Fruit fly (Drosophila melanogaster) Kc167 (cell line): ENCODE data around the gene Phs.

Experiments used
- Myc ChIP-seq: fragments of >200 bp; optimal IDR thresholded peaks from 2 replicates; lab custom pipeline; 2017; ENCODE audit warnings: missing external identifiers
- Sin3A ChIP-seq: fragments of >200 bp; optimal IDR thresholded peaks from 2 replicates; lab custom pipeline; 2018; ENCODE audit warnings: missing external identifiers
- h ChIP-seq: fragments of >200 bp; optimal IDR thresholded peaks from 3 replicates; lab custom pipeline; 2018; ENCODE audit warnings: missing external identifiers
- insv ChIP-seq: fragments of >200 bp; optimal IDR thresholded peaks from 3 replicates; lab custom pipeline; 2018; ENCODE audit warnings: missing external identifiers
- psq ChIP-seq: fragments of >200 bp; optimal IDR thresholded peaks from 2 replicates; lab custom pipeline; 2017; ENCODE audit warnings: missing external identifiers
- ttk ChIP-seq: sonication (Bioruptor generic); optimal IDR thresholded peaks from 2 replicates; lab custom pipeline; 2017; ENCODE audit warnings: missing external identifiers

The Phs gene

dm6 chr3L:15641590-15642019, 21.9 kb downstream of the Phs start:
- TF ChIP-seq Sin3A (no peak), psq (no peak), Myc (lab: Kevin White, UChicago) (no peak), insv (lab: Kevin White, UChicago) (no peak), h (lab: Kevin White, UChicago) (no peak), ttk (no peak)

- TF ChIP-seq Myc (lab: Kevin White, UChicago) (no peak), h (lab: Kevin White, UChicago) (no peak), Sin3A (no peak), psq (no peak)
These were observed 26.5 kb downstream of the Phs start for dm6 chr3L:15646182-15646581.

DNA sequence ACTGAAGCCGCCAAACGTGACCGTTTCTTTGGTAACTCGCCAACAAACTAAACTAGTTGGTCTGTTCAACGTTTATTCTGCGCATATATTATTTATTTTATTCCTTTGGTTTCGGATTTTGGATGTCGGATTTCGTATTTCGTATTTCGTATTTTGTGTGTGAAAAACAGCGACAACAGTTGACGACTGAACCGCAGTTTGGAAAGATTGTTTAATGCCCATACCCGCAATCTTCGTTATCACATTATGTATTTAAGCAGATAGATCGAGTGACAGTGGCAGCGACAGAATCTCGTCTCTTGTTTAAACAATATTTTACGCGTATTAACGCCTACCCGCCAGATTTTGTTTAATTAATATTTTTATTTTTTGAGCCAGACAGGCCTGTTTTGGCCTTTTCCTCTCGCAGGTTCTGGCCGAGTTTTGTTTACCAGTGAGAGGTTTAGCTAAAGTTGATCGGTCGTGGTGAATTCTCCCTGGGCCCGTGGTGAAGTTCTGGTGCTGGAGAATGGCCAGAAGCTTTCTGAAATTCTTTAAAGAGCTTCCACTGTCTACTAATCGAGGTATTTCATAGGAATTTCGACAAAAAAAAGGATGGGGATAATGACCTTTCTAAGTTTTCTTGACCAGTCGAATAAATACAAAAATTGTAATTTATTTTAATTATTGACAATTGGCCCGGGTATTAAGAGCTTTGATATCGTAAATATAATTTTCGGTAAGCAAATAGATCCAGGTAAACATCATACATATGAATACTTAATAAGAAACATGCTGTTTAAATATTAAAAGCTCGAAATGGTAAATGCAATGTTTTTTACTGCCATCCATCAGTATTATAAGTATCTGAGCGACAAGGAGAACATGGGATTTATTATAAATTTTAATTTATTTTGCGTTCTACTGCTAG, 28.3 kb downstream of the Phs start, which contains the start of the genes comm3 and CG43083:
TSS of gene comm3 (minus strand) at position 51 of the 910 bp plus-strand sequence.
TSS of gene CG43083 (plus strand) at position 860 of the 910 bp plus-strand sequence.
- TF ChIP-seq Sin3A (no peak), h (lab: Kevin White, UChicago) (no peak), insv (lab: Kevin White, UChicago) (no peak), psq (no peak), ttk (no peak), Myc (lab: Kevin White, UChicago) (no peak)

DNA sequence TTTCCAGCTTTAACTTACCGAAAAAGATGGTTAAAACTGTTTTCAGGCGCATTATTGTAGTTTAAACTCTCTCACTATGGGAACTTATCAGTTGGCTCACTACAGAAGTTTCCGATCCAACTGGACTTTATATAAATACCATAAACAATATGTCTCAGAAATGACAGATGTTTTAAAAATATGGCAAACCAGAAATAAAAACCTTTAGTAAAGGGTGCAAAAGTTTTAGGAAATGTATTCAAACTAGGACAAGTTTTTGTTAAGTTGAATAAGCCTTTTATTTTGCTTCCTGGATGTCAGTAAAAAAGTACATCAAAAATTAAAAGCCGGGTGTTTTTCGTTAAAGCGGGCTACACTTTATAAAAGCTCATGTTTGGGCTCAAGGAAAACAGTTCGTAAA, 29.9 kb downstream of the Phs start, which contains the start of the genes Eig71Ea and Eig71Eb:
TSS of gene Eig71Ea (minus strand) at position 101 of the 400 bp plus-strand sequence.
TSS of gene Eig71Eb (plus strand) at position 376 of the 400 bp plus-strand sequence.
- no peak for TF ChIP-seq ttk
- TF ChIP-seq h (lab: Kevin White, UChicago) = no peak
- no peak for TF ChIP-seq Myc (lab: Kevin White, UChicago)
- no peak for TF ChIP-seq Sin3A
- TF ChIP-seq psq = no peak
- no peak for TF ChIP-seq insv (lab: Kevin White, UChicago)

- TF ChIP-seq psq (no peak), Myc (lab: Kevin White, UChicago) (no peak), h (lab: Kevin White, UChicago) (no peak), ttk (no peak), Sin3A (no peak), insv (lab: Kevin White, UChicago) (no peak)
These were observed 30.9 kb downstream of the Phs start, which contains the start of gene CG43084 for dm6 chr3L:15650552-15650951. CG43084 (plus strand) TSS chr3L:15650852.

dm6 chr3L:15652154-15652553, 32.5 kb downstream of the Phs start, which contains the start of the genes Eig71Ec and Eig71Ed:
Eig71Ec (minus strand) TSS chr3L:15652254.
Eig71Ed (plus strand) TSS chr3L:15652537.
- TF ChIP-seq Sin3A = no peak
- no peak for TF ChIP-seq h (lab: Kevin White, UChicago)
- no peak for TF ChIP-seq insv (lab: Kevin White, UChicago)
- TF ChIP-seq Myc (lab: Kevin White, UChicago) = no peak
- no peak for TF ChIP-seq psq
- TF ChIP-seq ttk = no peak

DNA sequence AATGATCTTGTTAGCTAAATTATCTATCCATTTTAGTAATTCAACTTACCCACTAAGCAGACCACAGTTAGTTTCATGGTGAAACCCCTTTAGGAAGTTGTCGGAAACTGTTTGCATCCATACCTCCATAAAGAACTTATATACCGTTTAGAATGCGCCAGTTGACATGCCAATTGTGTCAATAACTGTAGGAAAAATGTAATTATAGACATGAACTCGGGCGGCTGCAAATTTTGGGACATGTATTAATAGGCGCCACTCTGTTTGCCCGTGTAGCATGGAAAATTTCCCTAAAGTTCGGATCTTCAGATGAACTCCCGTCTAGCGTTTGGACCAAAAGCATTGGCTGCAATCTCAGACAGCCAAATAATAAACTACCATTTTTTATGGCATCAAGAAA, 36.2 kb downstream of the Phs start, which contains the start of gene Eig71Ee:
TSS of gene Eig71Ee (minus strand) at position 101 of the 400 bp plus-strand sequence.
- no peak for TF ChIP-seq h (lab: Kevin White, UChicago)
- no peak for TF ChIP-seq Myc (lab: Kevin White, UChicago)
- TF ChIP-seq Sin3A = no peak
- TF ChIP-seq ttk = no peak
- TF ChIP-seq insv (lab: Kevin White, UChicago) = no peak
- TF ChIP-seq psq = no peak

- no peak for TF ChIP-seq h (lab: Kevin White, UChicago)
- TF ChIP-seq Myc (lab: Kevin White, UChicago) = no peak
- no peak for TF ChIP-seq insv (lab: Kevin White, UChicago)
- TF ChIP-seq psq = no peak
- no peak for TF ChIP-seq ttk
- no peak for TF ChIP-seq Sin3A
These were observed 37.6 kb downstream of the Phs start, which contains the start of the genes Eig71Ef and Eig71Eg for dm6 chr3L:15657290-15657689. Eig71Ef (minus strand) TSS chr3L:15657390. Eig71Eg (plus strand) TSS chr3L:15657628.

DNA sequence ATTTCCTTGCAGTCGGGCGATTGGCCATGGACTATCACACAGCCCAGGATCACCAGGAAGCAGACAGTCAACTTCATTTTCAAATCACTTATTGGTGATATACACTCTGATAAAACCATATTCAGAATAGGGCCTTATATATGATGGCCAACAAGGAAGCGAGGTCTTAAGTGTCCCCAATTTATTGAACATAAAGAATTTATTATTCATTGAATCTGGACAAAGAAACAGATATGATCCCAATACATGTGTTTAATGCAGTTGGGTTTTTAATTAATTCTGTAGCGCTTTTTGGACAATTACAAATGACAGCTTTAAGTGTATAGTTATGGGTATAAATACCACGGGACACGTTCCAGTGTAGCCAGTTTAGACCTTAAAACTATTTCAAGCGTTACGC, 39.6 kb downstream of the Phs start, which contains the start of the genes Eig71Eh and Eig71Ei:
TSS of gene Eig71Eh (minus strand) at position 101 of the 400 bp plus-strand sequence.
TSS of gene Eig71Ei (plus strand) at position 367 of the 400 bp plus-strand sequence.
- no peak for TF ChIP-seq insv (lab: Kevin White, UChicago)
- TF ChIP-seq Sin3A = no peak
- TF ChIP-seq Myc (lab: Kevin White, UChicago) = no peak
- TF ChIP-seq ttk = no peak
- no peak for TF ChIP-seq h (lab: Kevin White, UChicago)
- TF ChIP-seq psq = no peak

DNA sequence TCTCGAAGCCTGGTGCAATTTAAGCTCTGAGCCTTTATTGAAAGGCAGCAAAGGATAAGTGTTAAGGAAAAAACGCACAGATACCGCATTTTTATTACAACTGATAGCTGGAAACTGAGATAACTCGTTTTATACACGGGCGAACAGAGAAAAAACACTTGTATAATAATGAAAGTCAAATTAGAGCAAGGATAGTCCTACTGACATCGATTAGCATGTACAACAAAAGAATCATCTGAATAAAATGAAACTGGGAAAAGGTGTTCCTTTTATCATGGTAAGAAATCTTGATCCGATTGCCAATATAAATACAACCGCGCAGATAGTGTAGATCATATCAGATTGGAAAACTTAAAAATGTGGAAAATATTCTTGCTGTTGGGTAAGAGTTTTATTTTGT, 41.2 kb downstream of the Phs start, which contains the start of the genes Eig71Ej and Eig71Ek:
TSS of gene Eig71Ej (minus strand) at position 101 of the 400 bp plus-strand sequence.
TSS of gene Eig71Ek (plus strand) at position 334 of the 400 bp plus-strand sequence.
- TF ChIP-seq insv (lab: Kevin White, UChicago) (no peak), psq (no peak), Sin3A (no peak), h (lab: Kevin White, UChicago) (no peak), ttk (no peak), Myc (lab: Kevin White, UChicago) (no peak)

DNA sequence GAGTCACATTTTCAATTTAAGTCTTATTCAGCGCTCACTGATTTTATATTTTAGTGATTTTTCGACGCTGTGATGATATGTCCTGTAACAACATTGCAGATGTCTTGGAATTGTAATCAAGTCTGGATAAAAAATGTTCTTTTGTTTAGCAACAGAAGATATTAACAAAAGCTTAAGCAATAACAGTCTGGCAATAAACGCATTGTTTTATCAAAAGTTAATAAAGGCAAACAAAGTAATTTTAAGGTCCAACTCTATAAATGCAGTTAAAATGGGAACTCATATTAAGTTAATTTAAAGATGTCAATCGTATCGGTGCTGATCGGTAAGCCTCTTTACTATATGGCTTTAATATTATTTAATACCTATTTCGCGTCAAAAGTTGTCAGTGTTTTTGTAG, 41.9 kb downstream of the Phs start, which contains the start of gene CG43082:
TSS of gene CG43082 (plus strand) at position 301 of the 400 bp plus-strand sequence.
- TF ChIP-seq ttk (no peak), psq (no peak), Sin3A (no peak), h (lab: Kevin White, UChicago) (no peak), Myc (lab: Kevin White, UChicago) (no peak), insv (lab: Kevin White, UChicago) (no peak)

- TF ChIP-seq ttk = no peak
- no peak for TF ChIP-seq psq
- TF ChIP-seq h (lab: Kevin White, UChicago) = no peak
- no peak for TF ChIP-seq insv (lab: Kevin White, UChicago)
- TF ChIP-seq Sin3A = no peak
- no peak for TF ChIP-seq Myc (lab: Kevin White, UChicago)
These were observed 42.8 kb downstream of the Phs start for dm6 chr3L:15662510-15662909.
